Fruit fly (Drosophila melanogaster): ENCODE measurements around the gene CG42638.

DNA sequence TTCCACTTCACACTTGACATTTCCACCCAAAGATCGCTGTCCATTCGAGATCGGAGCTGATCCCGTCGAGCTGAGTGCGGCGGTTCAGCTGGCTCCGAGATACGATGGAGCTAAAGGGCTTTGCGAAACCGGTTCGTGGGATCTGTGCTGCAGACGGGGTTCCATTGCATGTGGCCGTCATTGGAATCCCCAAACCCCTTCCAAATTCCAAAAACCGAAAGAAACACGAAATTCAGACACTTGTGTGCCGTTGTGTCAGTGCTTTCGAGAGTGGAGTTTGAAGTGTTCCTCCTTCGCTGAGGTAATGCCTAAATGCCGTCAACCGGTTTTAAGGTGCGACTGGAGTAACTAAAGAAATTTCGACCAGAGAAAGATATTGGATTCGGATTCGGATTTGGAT lies 44.7 kb downstream of the CG42638 start:
- TF ChIP-seq Hr96 (GFP tag; optimal IDR thresholded peaks at IDR 0.05): no peak
- no peak for TF ChIP-seq cic (GFP tag; optimal IDR thresholded peaks at IDR 0.05)
- TF ChIP-seq CG14711 (tag; optimal IDR thresholded peaks at IDR 0.05): no peak
- no peak for TF ChIP-seq CG12768 (GFP tag; optimal IDR thresholded peaks at IDR 0.05)
- TF ChIP-seq CG33017 (tag; optimal IDR thresholded peaks at IDR 0.05): no peak
- TF ChIP-seq bab1 (GFP tag; optimal IDR thresholded peaks at IDR 0.05): no peak
- no peak for TF ChIP-seq Mnt (GFP tag; optimal IDR thresholded peaks at IDR 0.05)
- TF ChIP-seq kay (GFP tag; ENCODE audit: borderline replicate concordance): no peak
